Worm (Caenorhabditis elegans) whole organism, late embryonic: ENCODE results near the gene gba-2.
"Not testable (repeated sequence)": the region's sequence is repeated elsewhere in the genome, so short reads cannot be mapped to it uniquely, and the experiment has no call there.

Experiments
- F13H6.1 ChIP-seq: sonication (generic microtip); optimal IDR thresholded peaks from 2 replicates; lab custom pipeline; 2016; ENCODE audit warnings: missing genetic modification characterization, missing compliant biosample characterization
- T23F11.4 ChIP-seq: fragments of 200-800 bp; sonication (Bioruptor generic); optimal IDR thresholded peaks from 2 replicates; lab custom pipeline; 2018; ENCODE audit warnings: mild to moderate bottlenecking, missing genetic modification characterization, missing compliant biosample characterization
- ceh-14 ChIP-seq: sonication (generic microtip); optimal IDR thresholded peaks from 2 replicates; lab custom pipeline; 2016; ENCODE audit warnings: missing genotype, missing genetic modification characterization, missing compliant biosample characterization
- ceh-48 ChIP-seq: sonication (generic microtip); optimal IDR thresholded peaks from 2 replicates; lab custom pipeline; 2016; ENCODE audit warnings: missing genetic modification characterization, inconsistent platforms, missing compliant biosample characterization
- dve-1 ChIP-seq: sonication (generic microtip); optimal IDR thresholded peaks from 2 replicates; lab custom pipeline; 2017; ENCODE audit warnings: antibody characterized with exemption, mild to moderate bottlenecking, missing genetic modification characterization, missing compliant biosample characterization
- elt-4 ChIP-seq: sonication (generic microtip); optimal IDR thresholded peaks from 2 replicates; lab custom pipeline; 2016; ENCODE audit warnings: missing genetic modification characterization, missing compliant biosample characterization
- ets-4 ChIP-seq: sonication (generic microtip); optimal IDR thresholded peaks from 2 replicates; lab custom pipeline; 2016; ENCODE audit warnings: missing genetic modification characterization, missing compliant biosample characterization
- hlh-13 ChIP-seq: fragments of 200-800 bp; sonication (Bioruptor generic); optimal IDR thresholded peaks from 2 replicates; lab custom pipeline; 2018; ENCODE audit warnings: mild to moderate bottlenecking, missing genetic modification characterization, missing compliant biosample characterization
- hlh-6 ChIP-seq: sonication (generic microtip); optimal IDR thresholded peaks from 2 replicates; lab custom pipeline; 2016; ENCODE audit warnings: missing genotype, missing genetic modification characterization, missing compliant biosample characterization
- nfya-1 ChIP-seq: sonication (generic microtip); optimal IDR thresholded peaks from 2 replicates; lab custom pipeline; 2017; ENCODE audit warnings: missing genetic modification characterization, mild to moderate bottlenecking, missing compliant biosample characterization, antibody characterized with exemption, moderate library complexity
- pag-3 ChIP-seq: sonication (generic microtip); optimal IDR thresholded peaks from 2 replicates; lab custom pipeline; 2016; ENCODE audit warnings: missing compliant biosample characterization, missing genetic modification characterization, borderline replicate concordance
- sox-4 ChIP-seq: sonication (generic microtip); optimal IDR thresholded peaks from 2 replicates; lab custom pipeline; 2017; ENCODE audit warnings: mild to moderate bottlenecking, missing genetic modification characterization, inconsistent platforms, missing compliant biosample characterization

DNA sequence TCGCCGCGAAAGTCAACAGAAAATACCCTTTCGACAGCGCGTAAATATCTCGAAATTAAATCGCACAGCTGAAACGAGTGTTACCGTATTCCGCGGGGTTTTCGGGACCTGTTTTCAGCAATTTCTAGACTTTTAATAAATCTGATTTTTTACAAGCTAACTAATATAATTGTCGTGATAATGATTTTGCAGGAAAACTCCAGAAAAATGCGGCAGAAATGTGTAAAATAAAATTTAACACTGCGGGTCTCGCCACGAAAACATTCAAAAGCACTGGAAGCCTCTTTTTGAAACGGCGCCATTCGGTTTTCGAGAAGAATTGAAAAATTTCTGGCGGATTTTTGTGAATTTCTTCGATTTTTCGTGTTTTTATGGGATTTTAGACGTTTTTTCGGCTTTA is 46.2 kb upstream of the gba-2 start, which contains the start of gene F54A3.6:
- TF ChIP-seq ceh-14 (tag; lab: Kevin White, UChicago); hlh-13; hlh-6 (tag; lab: Kevin White, UChicago); sox-4 (tag; lab: Kevin White, UChicago); ets-4 (tag; lab: Kevin White, UChicago); dve-1 (tag; lab: Kevin White, UChicago); elt-4; F13H6.1; ceh-48 (tag; lab: Kevin White, UChicago); nfya-1 (tag; lab: Kevin White, UChicago); T23F11.4; pag-3 (tag; lab: Kevin White, UChicago): not testable (repeated sequence)
